Fruit fly (Drosophila melanogaster) whole organism, embryonic: Measurements from ENCODE around the gene IM33.
A peak's percentile ranks its signal among the peaks of the same experiment; 100 is the strongest.

Experiments
- Bteb2 ChIP-seq: fragments of 200-800 bp; sonication (Bioruptor generic); optimal IDR thresholded peaks from 2 replicates; lab custom pipeline; 2016; ENCODE audit warnings: missing biosample characterization, missing genetic modification characterization
- CG15514 ChIP-seq: fragments of 200-800 bp; sonication (Bioruptor generic); optimal IDR thresholded peaks from 3 replicates; lab custom pipeline; 2017; ENCODE audit warnings: missing biosample characterization, missing genetic modification characterization, mild to moderate bottlenecking, moderate library complexity, missing genetic modification reagents
- CTCF ChIP-seq: fragments of 200-800 bp; sonication (Bioruptor generic); optimal IDR thresholded peaks from 2 replicates; lab custom pipeline; 2017; ENCODE audit warnings: missing biosample characterization, mild to moderate bottlenecking, missing genetic modification characterization, moderate library complexity
- Stat92E ChIP-seq, 3 experiments: fragments of >200 bp in 2 of 3; fragments of 200-800 bp in 1 of 3; sonication (Bioruptor generic) in 1 of 3; optimal IDR thresholded peaks; 2 replicates each; lab custom pipeline; 2017 to 2019; ENCODE audit warnings: missing biosample characterization in 3 of 3, missing genetic modification characterization in 3 of 3, mild to moderate bottlenecking in 1 of 3, moderate library complexity in 1 of 3
- Xbp1 ChIP-seq: fragments of 200-800 bp; sonication (Bioruptor generic); optimal IDR thresholded peaks from 3 replicates; lab custom pipeline; 2016; ENCODE audit warnings: missing biosample characterization, mild to moderate bottlenecking, missing genetic modification characterization
- chm ChIP-seq: fragments of 200-800 bp; sonication (Bioruptor generic); IDR thresholded peaks from 2 replicates; pipeline ENCODE4 v1.3.6; 2022; ENCODE audit warnings: missing biosample characterization, missing genetic modification characterization
- gt ChIP-seq: fragments of 200-800 bp; sonication (Bioruptor generic); IDR thresholded peaks from 2 replicates; pipeline ENCODE4 v1.3.6; 2022; ENCODE audit warnings: missing biosample characterization, missing genetic modification characterization
- lilli ChIP-seq: fragments of 200-800 bp; sonication (Bioruptor generic); optimal IDR thresholded peaks from 3 replicates; lab custom pipeline; 2016; ENCODE audit warnings: missing biosample characterization, missing genetic modification characterization
- p53 ChIP-seq: fragments of 200-800 bp; sonication (Bioruptor generic); optimal IDR thresholded peaks from 2 replicates; lab custom pipeline; 2016; ENCODE audit warnings: missing biosample characterization, missing genetic modification characterization

DNA sequence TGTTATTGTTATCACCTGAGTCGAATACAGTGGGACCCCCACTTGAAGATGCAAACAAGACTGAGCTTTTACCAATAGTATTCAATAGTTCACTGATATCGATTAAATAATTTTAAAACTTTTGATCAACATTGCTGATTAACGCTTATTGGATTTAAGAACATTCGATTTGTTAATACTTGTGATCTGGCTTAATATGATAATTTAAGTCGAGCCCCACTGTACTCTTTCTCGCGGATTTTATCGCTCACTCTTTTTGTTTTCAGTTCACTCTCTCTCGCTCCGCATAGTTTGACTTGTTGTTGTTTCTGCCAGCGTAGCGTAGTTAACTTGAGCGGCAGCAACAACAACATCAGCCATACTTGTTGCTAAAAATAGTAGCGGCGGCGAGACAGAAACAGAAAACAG lies 40.8 kb downstream of the IM33 start:
- TF ChIP-seq p53 (GFP tag; lab: Kevin White, UChicago) (peak; percentile 94), Xbp1 (peak; percentile 99), CG15514 (GFP tag; lab: Kevin White, UChicago) (peak; percentile 94), Bteb2 (GFP tag; lab: Kevin White, UChicago) (peak; percentile 97), gt (GFP tag; lab: Robert Waterston, UW) (peak; percentile 95), chm (peak; percentile 99), lilli (GFP tag; lab: Kevin White, UChicago) (peak; percentile 98), CTCF (GFP tag; lab: Kevin White, UChicago) (peak; percentile 71), Stat92E (GFP tag; optimal IDR thresholded peaks at IDR 0.05; lab: Kevin White, UChicago) (peak in 1 of 3 experiments; percentile 98)
